Worm (Caenorhabditis elegans) whole organism, L2 larva: ENCODE results near the gene W04B5.6.
A peak's percentile ranks its signal among the peaks of the same experiment; 100 is the strongest.
"Not testable (repeated sequence)": the region's sequence is repeated elsewhere in the genome, so short reads cannot be mapped to it uniquely, and the experiment has no call there.

Source experiments
- C34F6.9 ChIP-seq: fragments of 150-350 bp; optimal IDR thresholded peaks from 2 replicates; lab custom pipeline; 2014; ENCODE audit warnings: missing biosample characterization, missing genetic modification characterization
- F13H6.1 ChIP-seq: sonication (generic microtip); optimal IDR thresholded peaks from 2 replicates; lab custom pipeline; 2016; ENCODE audit warnings: missing genetic modification characterization, missing compliant biosample characterization
- aly-2 ChIP-seq: fragments of 150-350 bp; optimal IDR thresholded peaks from 2 replicates; lab custom pipeline; 2014; ENCODE audit warnings: missing biosample characterization, missing genetic modification characterization
- ama-1 ChIP-seq: fragments of 150-350 bp; optimal IDR thresholded peaks from 2 replicates; lab custom pipeline; 2018; ENCODE audit warnings: inconsistent platforms
- blmp-1 ChIP-seq: sonication (generic microtip); optimal IDR thresholded peaks from 2 replicates; lab custom pipeline; 2017; ENCODE audit warnings: missing genetic modification characterization, mild to moderate bottlenecking, missing compliant biosample characterization, antibody characterized with exemption, moderate library complexity; ENCODE audit not compliant: insufficient read depth
- ceh-16 ChIP-seq: fragments of 150-350 bp; optimal IDR thresholded peaks from 2 replicates; lab custom pipeline; 2014; ENCODE audit warnings: missing biosample characterization, missing genetic modification characterization
- ceh-82 ChIP-seq: fragments of 150-350 bp; optimal IDR thresholded peaks from 2 replicates; lab custom pipeline; 2014; ENCODE audit warnings: missing biosample characterization, missing genetic modification characterization
- crh-2 ChIP-seq: sonication (generic microtip); optimal IDR thresholded peaks from 2 replicates; lab custom pipeline; 2017; ENCODE audit warnings: missing biosample characterization, missing genetic modification characterization
- egl-27 ChIP-seq: sonication (generic microtip); optimal IDR thresholded peaks from 3 replicates; lab custom pipeline; 2017; ENCODE audit warnings: missing biosample characterization, missing genetic modification reagents, missing genetic modification characterization
- elt-1 ChIP-seq: fragments of 150-350 bp; optimal IDR thresholded peaks from 2 replicates; lab custom pipeline; 2014; ENCODE audit warnings: missing biosample characterization, missing genetic modification characterization
- elt-3 ChIP-seq: sonication (generic microtip); optimal IDR thresholded peaks from 2 replicates; lab custom pipeline; 2017; ENCODE audit warnings: missing biosample characterization, missing genetic modification characterization
- fos-1 ChIP-seq: fragments of 150-350 bp; optimal IDR thresholded peaks from 2 replicates; lab custom pipeline; 2014; ENCODE audit warnings: missing biosample characterization, missing genetic modification characterization
- gmeb-1 ChIP-seq: fragments of 150-350 bp; optimal IDR thresholded peaks from 2 replicates; lab custom pipeline; 2014; ENCODE audit warnings: missing biosample characterization, missing genetic modification characterization
- lin-11 ChIP-seq: fragments of 150-350 bp; sonication (generic microtip); optimal IDR thresholded peaks from 2 replicates; lab custom pipeline; 2014; ENCODE audit warnings: missing biosample characterization, missing genetic modification characterization, inconsistent platforms, mixed read lengths
- lin-13 ChIP-seq: fragments of 150-350 bp; optimal IDR thresholded peaks from 2 replicates; lab custom pipeline; 2014; ENCODE audit warnings: missing biosample characterization, missing genetic modification reagents, missing genetic modification characterization
- lin-39 ChIP-seq: fragments of 150-350 bp; optimal IDR thresholded peaks from 2 replicates; lab custom pipeline; 2014; ENCODE audit warnings: missing biosample characterization, missing genetic modification reagents, missing genetic modification characterization
- lsy-2 ChIP-seq, 2 experiments: fragments of 150-350 bp in 1 of 2; sonication (generic microtip) in 1 of 2; optimal IDR thresholded peaks; 2 replicates each; lab custom pipeline; 2014 to 2017; ENCODE audit warnings: missing biosample characterization in 2 of 2, missing genetic modification characterization in 2 of 2
- mab-5 ChIP-seq: fragments of 150-350 bp; optimal IDR thresholded peaks from 2 replicates; lab custom pipeline; 2014; ENCODE audit warnings: missing biosample characterization, missing genetic modification characterization
- mdl-1 ChIP-seq, 2 experiments: fragments of 150-350 bp in 1 of 2; sonication (generic microtip) in 1 of 2; optimal IDR thresholded peaks; 2 replicates each; lab custom pipeline; 2017; ENCODE audit warnings: missing biosample characterization in 2 of 2, missing genetic modification characterization in 2 of 2
- nhr-10 ChIP-seq: sonication (generic microtip); optimal IDR thresholded peaks from 2 replicates; lab custom pipeline; 2017; ENCODE audit warnings: missing biosample characterization, missing genetic modification characterization
- nhr-11 ChIP-seq: fragments of 150-350 bp; optimal IDR thresholded peaks from 2 replicates; lab custom pipeline; 2014; ENCODE audit warnings: missing biosample characterization, missing genetic modification characterization
- nhr-12 ChIP-seq: fragments of 150-350 bp; optimal IDR thresholded peaks from 2 replicates; lab custom pipeline; 2014; ENCODE audit warnings: missing biosample characterization, missing genetic modification characterization
- nhr-129 ChIP-seq: fragments of 150-350 bp; optimal IDR thresholded peaks from 2 replicates; lab custom pipeline; 2014; ENCODE audit warnings: missing biosample characterization, missing genetic modification characterization
- nhr-23 ChIP-seq: fragments of 150-350 bp; optimal IDR thresholded peaks from 2 replicates; lab custom pipeline; 2014; ENCODE audit warnings: missing biosample characterization, missing genetic modification reagents, missing genetic modification characterization
- nhr-237 ChIP-seq: fragments of 150-350 bp; optimal IDR thresholded peaks from 2 replicates; lab custom pipeline; 2014; ENCODE audit warnings: missing biosample characterization, missing genetic modification characterization
- nhr-25 ChIP-seq: fragments of 150-350 bp; sonication (generic microtip); optimal IDR thresholded peaks from 3 replicates; lab custom pipeline; 2014; ENCODE audit warnings: missing biosample characterization, missing genetic modification characterization
- nhr-6 ChIP-seq: fragments of 150-350 bp; optimal IDR thresholded peaks from 2 replicates; lab custom pipeline; 2014; ENCODE audit warnings: missing biosample characterization, missing genetic modification characterization
- sem-4 ChIP-seq: fragments of 150-350 bp; optimal IDR thresholded peaks from 2 replicates; lab custom pipeline; 2014; ENCODE audit warnings: missing biosample characterization, missing genetic modification reagents, missing genetic modification characterization
- skn-1 ChIP-seq: sonication (generic microtip); optimal IDR thresholded peaks from 2 replicates; lab custom pipeline; 2017; ENCODE audit warnings: missing biosample characterization, missing genetic modification characterization
- sma-3 ChIP-seq: sonication (generic microtip); optimal IDR thresholded peaks from 2 replicates; lab custom pipeline; 2016; ENCODE audit warnings: missing genetic modification reagents, missing genetic modification characterization, missing compliant biosample characterization
- sma-9 ChIP-seq, 2 experiments: fragments of 150-350 bp in 1 of 2; sonication (generic microtip) in 1 of 2; optimal IDR thresholded peaks; 2 replicates each; lab custom pipeline; 2014 to 2016; ENCODE audit warnings: missing genetic modification characterization in 2 of 2, mild to moderate bottlenecking in 1 of 2, missing biosample characterization in 1 of 2, missing compliant biosample characterization in 1 of 2, missing genetic modification reagents in 1 of 2, moderate library complexity in 1 of 2
- unc-39 ChIP-seq: fragments of 150-350 bp; optimal IDR thresholded peaks from 2 replicates; lab custom pipeline; 2014; ENCODE audit warnings: missing biosample characterization, missing genetic modification characterization
- zag-1 ChIP-seq: fragments of 150-350 bp; optimal IDR thresholded peaks from 2 replicates; lab custom pipeline; 2014; ENCODE audit warnings: missing biosample characterization, missing genetic modification characterization
- ztf-1 ChIP-seq: fragments of 200-800 bp; sonication (Bioruptor generic); conservative IDR thresholded peaks from 2 replicates; pipeline ENCODE4 v1.3.6; 2022; ENCODE audit warnings: missing genetic modification characterization, missing compliant biosample characterization
- ztf-11 ChIP-seq: sonication (generic microtip); optimal IDR thresholded peaks from 2 replicates; lab custom pipeline; 2017; ENCODE audit warnings: missing biosample characterization, missing genetic modification characterization
- ztf-4 ChIP-seq: fragments of 150-350 bp; optimal IDR thresholded peaks from 2 replicates; lab custom pipeline; 2014; ENCODE audit warnings: missing biosample characterization, missing genetic modification characterization

Gene W04B5.6

ce11 chrIII:2435373-2435772, at the start of gene W04B5.6:
Gene W04B5.6 (minus strand): TSS chrIII:2435473.
- TF ChIP-seq sem-4 (tag; lab: Kevin White, UChicago); nhr-11 (tag; lab: Kevin White, UChicago); ceh-82: not testable (repeated sequence)

ce11 chrIII:2482754-2483153, 47.5 kb upstream of the W04B5.6 start:
- TF ChIP-seq nhr-23 (tag; lab: Kevin White, UChicago): no peak
- TF ChIP-seq gmeb-1: no peak
- no peak for TF ChIP-seq nhr-10 (tag; lab: Kevin White, UChicago)
- no peak for TF ChIP-seq aly-2
- no peak for TF ChIP-seq ama-1 (lab: Kevin White, UChicago)
- TF ChIP-seq sma-9 (GFP tag; optimal IDR thresholded peaks at IDR 0.05; lab: Kevin White, UChicago): no peak
- no peak for TF ChIP-seq sma-9 (tag; optimal IDR thresholded peaks at IDR 0.05; lab: Kevin White, UChicago)
- TF ChIP-seq egl-27 (tag; lab: Kevin White, UChicago): no peak
- no peak for TF ChIP-seq sem-4 (tag; lab: Kevin White, UChicago)
- TF ChIP-seq nhr-129: no peak
- no peak for TF ChIP-seq nhr-237 (tag; lab: Kevin White, UChicago)
- no peak for TF ChIP-seq crh-2 (tag; lab: Kevin White, UChicago)
- no peak for TF ChIP-seq nhr-12
- TF ChIP-seq lin-11: no peak
- TF ChIP-seq zag-1 (tag; lab: Kevin White, UChicago): no peak
- no peak for TF ChIP-seq elt-3 (tag; lab: Kevin White, UChicago)
- TF ChIP-seq ceh-82: no peak
- TF ChIP-seq C34F6.9 (tag; lab: Kevin White, UChicago): no peak
- TF ChIP-seq nhr-11 (tag; lab: Kevin White, UChicago): no peak

ce11 chrIII:2482171-2482570, 46.9 kb upstream of the W04B5.6 start:
- TF ChIP-seq ama-1 (lab: Kevin White, UChicago) (no peak), lsy-2 (tag; optimal IDR thresholded peaks at IDR 0.05; lab: Kevin White, UChicago) (peak; percentile 31 to 68), mab-5 (tag; lab: Kevin White, UChicago) (no peak), lin-13 (GFP tag; lab: Kevin White, UChicago) (peak; percentile 68)

- TF ChIP-seq sma-3 (GFP tag; lab: Kevin White, UChicago) (no peak), elt-3 (tag; lab: Kevin White, UChicago) (no peak), crh-2 (tag; lab: Kevin White, UChicago) (no peak), mdl-1 (tag; optimal IDR thresholded peaks at IDR 0.05; lab: Kevin White, UChicago) (no peak), nhr-23 (tag; lab: Kevin White, UChicago) (no peak), ztf-11 (tag; lab: Kevin White, UChicago) (no peak), fos-1 (no peak), ztf-4 (tag; lab: Kevin White, UChicago) (no peak), aly-2 (no peak), elt-1 (no peak), zag-1 (tag; lab: Kevin White, UChicago) (no peak), skn-1 (no peak), lin-39 (tag; lab: Kevin White, UChicago) (no peak), nhr-11 (tag; lab: Kevin White, UChicago) (no peak), ceh-16 (tag; lab: Kevin White, UChicago) (no peak)
Observed at ce11 chrIII:2478605-2479004, 43.3 kb upstream of the W04B5.6 start.

- no peak for TF ChIP-seq crh-2 (tag; lab: Kevin White, UChicago)
- no peak for TF ChIP-seq ztf-1 (GFP tag; lab: Robert Waterston, UW)
- TF ChIP-seq nhr-25: no peak
- TF ChIP-seq nhr-6: no peak
- no peak for TF ChIP-seq ztf-4 (tag; lab: Kevin White, UChicago)
- TF ChIP-seq elt-1: no peak
- TF ChIP-seq unc-39: no peak
- no peak for TF ChIP-seq nhr-23 (tag; lab: Kevin White, UChicago)
- TF ChIP-seq elt-3 (tag; lab: Kevin White, UChicago): no peak
- TF ChIP-seq blmp-1 (tag; lab: Kevin White, UChicago): no peak
- no peak for TF ChIP-seq sem-4 (tag; lab: Kevin White, UChicago)
- no peak for TF ChIP-seq F13H6.1 (tag; lab: Kevin White, UChicago)
- TF ChIP-seq zag-1 (tag; lab: Kevin White, UChicago): no peak
Observed at ce11 chrIII:2477303-2477702, 42.0 kb upstream of the W04B5.6 start.
